Worm (Caenorhabditis elegans) whole organism, L4 larva: ENCODE data around the gene gpx-6.

ENCODE experiments used
- D1046.2 ChIP-seq: fragments of 200-800 bp; sonication (Bioruptor generic); IDR thresholded peaks from 2 replicates; pipeline ENCODE4 v1.3.6; 2022; ENCODE audit warnings: missing genetic modification characterization, missing compliant biosample characterization
- F26F4.8 ChIP-seq: fragments of 200-800 bp; sonication (Bioruptor generic); conservative IDR thresholded peaks from 2 replicates; pipeline ENCODE4 v1.3.6; 2022; ENCODE audit warnings: missing genetic modification characterization, missing compliant biosample characterization
- F44E2.7 ChIP-seq: fragments of 200-800 bp; sonication (Bioruptor generic); IDR thresholded peaks from 2 replicates; pipeline ENCODE4 v2.1.2; 2022; ENCODE audit warnings: missing genetic modification characterization, missing compliant biosample characterization
- T26A8.4 ChIP-seq: fragments of 200-800 bp; sonication (Bioruptor generic); IDR thresholded peaks from 2 replicates; pipeline ENCODE4 v1.3.6; 2022; ENCODE audit warnings: missing genetic modification characterization, missing compliant biosample characterization
- Y105C5A.15 ChIP-seq: fragments of 200-800 bp; sonication (Bioruptor generic); IDR thresholded peaks from 2 replicates; pipeline ENCODE4 v1.3.6; 2022; ENCODE audit warnings: missing genetic modification characterization, missing compliant biosample characterization
- aha-1 ChIP-seq: fragments of 150-350 bp; peaks from one replicate; lab custom pipeline; 2014; ENCODE audit warnings: missing biosample characterization, missing genetic modification characterization
- ama-1 ChIP-seq: fragments of 150-350 bp; optimal IDR thresholded peaks from 2 replicates; lab custom pipeline; 2014; ENCODE audit warnings: inconsistent platforms, mixed read lengths
- arid-1 ChIP-seq: fragments of 200-800 bp; sonication (Bioruptor generic); conservative IDR thresholded peaks from 2 replicates; pipeline ENCODE4 v1.3.6; 2022; ENCODE audit warnings: missing genetic modification reagents, missing genetic modification characterization, missing compliant biosample characterization
- ceh-20 ChIP-seq: fragments of 200-800 bp; sonication (Bioruptor generic); IDR thresholded peaks from 2 replicates; pipeline ENCODE4 v1.3.6; 2022; ENCODE audit warnings: missing genetic modification reagents, missing genetic modification characterization, missing compliant biosample characterization
- ceh-28 ChIP-seq: fragments of 150-350 bp; optimal IDR thresholded peaks from 2 replicates; lab custom pipeline; 2014; ENCODE audit warnings: missing biosample characterization, missing genetic modification reagents, missing genetic modification characterization
- ceh-32 ChIP-seq: sonication (generic microtip); optimal IDR thresholded peaks from 2 replicates; lab custom pipeline; 2016; ENCODE audit warnings: mild to moderate bottlenecking, missing genetic modification characterization, missing compliant biosample characterization; ENCODE audit not compliant: poor library complexity
- ceh-62 ChIP-seq: sonication (generic microtip); optimal IDR thresholded peaks from 2 replicates; lab custom pipeline; 2017; ENCODE audit warnings: missing biosample characterization, missing genetic modification characterization
- ces-1 ChIP-seq: fragments of 150-350 bp; sonication (generic microtip); optimal IDR thresholded peaks from 4 replicates; lab custom pipeline; 2014; ENCODE audit warnings: missing biosample characterization, missing genetic modification reagents, missing genetic modification characterization
- daf-8 ChIP-seq: fragments of 200-800 bp; sonication (Bioruptor generic); IDR thresholded peaks from 2 replicates; pipeline ENCODE4 v1.3.6; 2022; ENCODE audit warnings: missing genetic modification characterization, missing compliant biosample characterization
- dmd-6 ChIP-seq: fragments of 200-800 bp; sonication (Bioruptor generic); IDR thresholded peaks from 2 replicates; pipeline ENCODE4 v1.3.6; 2022; ENCODE audit warnings: missing genetic modification reagents, missing genetic modification characterization, missing compliant biosample characterization
- dmd-9 ChIP-seq: fragments of 200-800 bp; sonication (Bioruptor generic); IDR thresholded peaks from 2 replicates; pipeline ENCODE4 v1.3.6; 2022; ENCODE audit warnings: missing genetic modification reagents, missing genetic modification characterization, missing compliant biosample characterization
- dve-1 ChIP-seq: sonication (generic microtip); optimal IDR thresholded peaks from 2 replicates; lab custom pipeline; 2017; ENCODE audit warnings: antibody characterized with exemption, mild to moderate bottlenecking, missing genetic modification characterization, missing compliant biosample characterization; ENCODE audit not compliant: insufficient read depth
- fos-1 ChIP-seq: fragments of 150-350 bp; optimal IDR thresholded peaks from 2 replicates; lab custom pipeline; 2014; ENCODE audit warnings: missing biosample characterization, missing genetic modification characterization
- hlh-11 ChIP-seq: fragments of 200-800 bp; sonication (Bioruptor generic); optimal IDR thresholded peaks from 2 replicates; lab custom pipeline; 2018; ENCODE audit warnings: mild to moderate bottlenecking, missing genetic modification characterization, missing compliant biosample characterization
- hlh-30 ChIP-seq: sonication (generic microtip); optimal IDR thresholded peaks from 2 replicates; lab custom pipeline; 2017; ENCODE audit warnings: antibody characterized with exemption, mild to moderate bottlenecking, missing genetic modification characterization, missing compliant biosample characterization; ENCODE audit not compliant: insufficient read depth
- jun-1 ChIP-seq: fragments of 150-350 bp; optimal IDR thresholded peaks from 2 replicates; lab custom pipeline; 2014; ENCODE audit warnings: missing biosample characterization, missing genetic modification reagents, missing genetic modification characterization
- lin-1 ChIP-seq: fragments of 200-800 bp; sonication (Bioruptor generic); IDR thresholded peaks from 2 replicates; pipeline ENCODE4 v1.3.6; 2022; ENCODE audit warnings: missing genetic modification reagents, missing genetic modification characterization, missing compliant biosample characterization
- lin-15B ChIP-seq: fragments of 150-350 bp; sonication (generic microtip); optimal IDR thresholded peaks from 3 replicates; lab custom pipeline; 2014; ENCODE audit warnings: missing biosample characterization, missing genetic modification characterization
- lin-38 ChIP-seq: fragments of 200-800 bp; sonication (Bioruptor generic); IDR thresholded peaks from 2 replicates; pipeline ENCODE4 v1.3.6; 2022; ENCODE audit warnings: missing genetic modification reagents, missing genetic modification characterization, missing compliant biosample characterization
- mdl-1 ChIP-seq, 2 experiments: fragments of 150-350 bp in 1 of 2; sonication (generic microtip) in 1 of 2; optimal IDR thresholded peaks; 2 replicates each; lab custom pipeline; 2014 to 2017; ENCODE audit warnings: missing biosample characterization in 2 of 2, missing genetic modification characterization in 2 of 2
- mdt-29 ChIP-seq: fragments of 200-800 bp; sonication (Bioruptor generic); IDR thresholded peaks from 2 replicates; pipeline ENCODE4 v1.3.6; 2022; ENCODE audit warnings: missing genetic modification reagents, missing genetic modification characterization, missing compliant biosample characterization
- mep-1 ChIP-seq: fragments of 150-350 bp; sonication (generic microtip); optimal IDR thresholded peaks from 3 replicates; lab custom pipeline; 2014; ENCODE audit warnings: missing biosample characterization, missing genetic modification characterization
- mes-2 ChIP-seq: sonication (generic microtip); optimal IDR thresholded peaks from 2 replicates; lab custom pipeline; 2016; ENCODE audit warnings: missing genotype, mild to moderate bottlenecking, missing genetic modification characterization, missing compliant biosample characterization; ENCODE audit not compliant: poor library complexity, severe bottlenecking
- mxl-3 ChIP-seq: fragments of 200-800 bp; sonication (Bioruptor generic); optimal IDR thresholded peaks from 2 replicates; lab custom pipeline; 2018; ENCODE audit warnings: mild to moderate bottlenecking, missing genetic modification characterization, missing compliant biosample characterization
- nhr-102 ChIP-seq: sonication (generic microtip); optimal IDR thresholded peaks from 2 replicates; lab custom pipeline; 2016; ENCODE audit warnings: mild to moderate bottlenecking, missing genetic modification characterization, moderate library complexity, missing compliant biosample characterization
- nhr-11 ChIP-seq: fragments of 150-350 bp; optimal IDR thresholded peaks from 2 replicates; lab custom pipeline; 2014; ENCODE audit warnings: missing biosample characterization, missing genetic modification characterization
- nhr-111 ChIP-seq: fragments of 200-800 bp; sonication (Bioruptor generic); optimal IDR thresholded peaks from 2 replicates; lab custom pipeline; 2018; ENCODE audit warnings: mild to moderate bottlenecking, missing genetic modification characterization, missing compliant biosample characterization
- nhr-28 ChIP-seq: fragments of 150-350 bp; optimal IDR thresholded peaks from 2 replicates; lab custom pipeline; 2014; ENCODE audit warnings: missing biosample characterization, missing genetic modification characterization
- nhr-41 ChIP-seq: fragments of 200-800 bp; sonication (Bioruptor generic); IDR thresholded peaks from 2 replicates; pipeline ENCODE4 v1.3.6; 2022; ENCODE audit warnings: missing genetic modification reagents, missing genetic modification characterization, missing compliant biosample characterization
- nhr-42 ChIP-seq: fragments of 200-800 bp; sonication (Bioruptor generic); IDR thresholded peaks from 2 replicates; pipeline ENCODE4 v1.3.6; 2022; ENCODE audit warnings: missing genetic modification characterization, missing compliant biosample characterization
- nhr-48 ChIP-seq: sonication (generic microtip); optimal IDR thresholded peaks from 2 replicates; lab custom pipeline; 2016; ENCODE audit warnings: mild to moderate bottlenecking, missing genetic modification characterization, missing compliant biosample characterization
- nhr-77 ChIP-seq: fragments of 150-350 bp; optimal IDR thresholded peaks from 2 replicates; lab custom pipeline; 2014; ENCODE audit warnings: missing biosample characterization, missing genetic modification characterization
- pha-4 ChIP-seq, 2 experiments: fragments of 150-350 bp in 1 of 2; fragments of 200-800 bp in 1 of 2; sonication (Bioruptor generic) in 1 of 2; IDR thresholded peaks in 1 of 2; optimal IDR thresholded peaks in 1 of 2; 2 replicates each; pipeline versions ENCODE4 v1.3.6 to Lab custom; 2014 to 2022; ENCODE audit warnings: missing genetic modification characterization in 2 of 2, missing genetic modification reagents in 2 of 2, missing biosample characterization in 1 of 2, missing compliant biosample characterization in 1 of 2
- pqm-1 ChIP-seq: sonication (generic microtip); optimal IDR thresholded peaks from 2 replicates; lab custom pipeline; 2017; ENCODE audit warnings: missing biosample characterization, missing genetic modification characterization
- rbr-2 ChIP-seq: sonication (generic microtip); optimal IDR thresholded peaks from 2 replicates; lab custom pipeline; 2016; ENCODE audit warnings: missing genotype, missing genetic modification characterization, missing compliant biosample characterization
- saeg-2 ChIP-seq: fragments of 200-800 bp; sonication (Bioruptor generic); IDR thresholded peaks from 2 replicates; pipeline ENCODE4 v1.3.6; 2022; ENCODE audit warnings: missing genetic modification reagents, missing genetic modification characterization, missing compliant biosample characterization
- snpc-1.2 ChIP-seq: fragments of 200-800 bp; sonication (Bioruptor generic); IDR thresholded peaks from 2 replicates; pipeline ENCODE4 v1.3.6; 2022; ENCODE audit warnings: missing genetic modification reagents, missing genetic modification characterization, missing compliant biosample characterization
- spr-1 ChIP-seq: sonication (generic microtip); optimal IDR thresholded peaks from 2 replicates; lab custom pipeline; 2016; ENCODE audit warnings: mild to moderate bottlenecking, missing genetic modification characterization, missing compliant biosample characterization
- spr-3 ChIP-seq: fragments of 200-800 bp; sonication (Bioruptor generic); optimal IDR thresholded peaks from 2 replicates; lab custom pipeline; 2018; ENCODE audit warnings: mild to moderate bottlenecking, missing genetic modification characterization, missing compliant biosample characterization
- unc-39 ChIP-seq: sonication (generic microtip); optimal IDR thresholded peaks from 2 replicates; lab custom pipeline; 2017; ENCODE audit warnings: missing biosample characterization, missing genetic modification characterization
- unc-62 ChIP-seq, 3 experiments: fragments of 150-350 bp in 1 of 3; sonication (generic microtip); optimal IDR thresholded peaks in 2 of 3; peaks in 1 of 3; 1 replicate in 1 of 3; 2 replicates in 2 of 3; lab custom pipeline; 2014 to 2017; ENCODE audit warnings: missing biosample characterization in 3 of 3, missing genetic modification characterization in 3 of 3, missing genetic modification reagents in 3 of 3, missing genotype in 1 of 3
- zag-1 ChIP-seq: fragments of 150-350 bp; optimal IDR thresholded peaks from 2 replicates; lab custom pipeline; 2014; ENCODE audit warnings: missing biosample characterization, missing genetic modification characterization
- zfp-2 ChIP-seq: sonication (generic microtip); optimal IDR thresholded peaks from 2 replicates; lab custom pipeline; 2016; ENCODE audit warnings: mild to moderate bottlenecking, missing genetic modification characterization, missing compliant biosample characterization
- zip-2 ChIP-seq: fragments of 150-350 bp; optimal IDR thresholded peaks from 2 replicates; lab custom pipeline; 2014; ENCODE audit warnings: missing biosample characterization, missing genetic modification characterization
- ztf-11 ChIP-seq: fragments of 150-350 bp; optimal IDR thresholded peaks from 2 replicates; lab custom pipeline; 2014; ENCODE audit warnings: missing biosample characterization, missing genetic modification characterization

The gpx-6 gene

ce11 chrIV:8247341-8247740 is 25.3 kb downstream of the gpx-6 start:
- TF ChIP-seq ceh-28 (tag; lab: Kevin White, UChicago) (no peak), aha-1 (peak; percentile 31), ztf-11 (no peak)

ce11 chrIV:8251346-8251745 is 29.3 kb downstream of the gpx-6 start:
- TF ChIP-seq mes-2 (tag; lab: Kevin White, UChicago) = no peak
- TF ChIP-seq mep-1 = peak; percentile 26
- TF ChIP-seq rbr-2 (tag; lab: Kevin White, UChicago) = no peak
- no peak for TF ChIP-seq nhr-42
- TF ChIP-seq zfp-2 (tag; lab: Kevin White, UChicago) = no peak
- no peak for TF ChIP-seq mdt-29 (GFP tag; lab: Robert Waterston, UW)
- TF ChIP-seq hlh-11 (tag; lab: Kevin White, UChicago) = peak; percentile 21
- TF ChIP-seq Y105C5A.15 = no peak
- no peak for TF ChIP-seq aha-1
- no peak for TF ChIP-seq D1046.2
- TF ChIP-seq nhr-48 (tag; lab: Kevin White, UChicago) = no peak
- peak; percentile 75 for TF ChIP-seq dmd-6 (GFP tag; lab: Robert Waterston, UW)
- TF ChIP-seq lin-1 (GFP tag; lab: Robert Waterston, UW) = no peak
- no peak for TF ChIP-seq unc-62 (GFP tag; optimal IDR thresholded peaks at IDR 0.05 in 1 of 2; lab: Kevin White, UChicago)
- TF ChIP-seq unc-62 (tag; optimal IDR thresholded peaks at IDR 0.05; lab: Kevin White, UChicago) = no peak
- TF ChIP-seq zag-1 (tag; lab: Kevin White, UChicago) = no peak
- TF ChIP-seq lin-38 = no peak
- peak; percentile 6 for TF ChIP-seq nhr-77 (tag; lab: Kevin White, UChicago)
- no peak for TF ChIP-seq jun-1 (tag; lab: Kevin White, UChicago)
- TF ChIP-seq dve-1 (tag; lab: Kevin White, UChicago) = peak; percentile 69
- TF ChIP-seq saeg-2 = no peak
- TF ChIP-seq pha-4 (GFP tag; IDR thresholded peaks at IDR 0.05; lab: Robert Waterston, UW) = no peak
- no peak for TF ChIP-seq pha-4 (tag; optimal IDR thresholded peaks at IDR 0.05; lab: Kevin White, UChicago)
- TF ChIP-seq spr-3 (GFP tag; lab: Kevin White, UChicago) = no peak
- no peak for TF ChIP-seq unc-39 (tag; lab: Kevin White, UChicago)
- no peak for TF ChIP-seq nhr-102 (tag; lab: Kevin White, UChicago)
- TF ChIP-seq arid-1 (GFP tag; lab: Robert Waterston, UW) = no peak
- no peak for TF ChIP-seq nhr-41 (GFP tag; lab: Robert Waterston, UW)
- no peak for TF ChIP-seq ces-1 (GFP tag; lab: Kevin White, UChicago)
- TF ChIP-seq mdl-1 (tag; optimal IDR thresholded peaks at IDR 0.05; lab: Kevin White, UChicago) = peak in 1 of 2 experiments; percentile 45
- no peak for TF ChIP-seq snpc-1.2 (GFP tag; lab: Robert Waterston, UW)
- TF ChIP-seq zip-2 (tag; lab: Kevin White, UChicago) = no peak
- peak; percentile 38 for TF ChIP-seq nhr-28
- no peak for TF ChIP-seq nhr-111 (GFP tag; lab: Kevin White, UChicago)
- peak; percentile 29 for TF ChIP-seq pqm-1 (tag; lab: Kevin White, UChicago)
- TF ChIP-seq F26F4.8 (GFP tag; lab: Robert Waterston, UW) = no peak
- no peak for TF ChIP-seq ama-1 (lab: Kevin White, UChicago)
- no peak for TF ChIP-seq hlh-30 (tag; lab: Kevin White, UChicago)
- TF ChIP-seq fos-1 (tag; lab: Kevin White, UChicago) = no peak
- TF ChIP-seq mxl-3 (GFP tag; lab: Kevin White, UChicago) = no peak
- no peak for TF ChIP-seq ceh-32 (tag; lab: Kevin White, UChicago)
- no peak for TF ChIP-seq T26A8.4 (GFP tag; lab: Robert Waterston, UW)
- no peak for TF ChIP-seq dmd-9
- no peak for TF ChIP-seq ceh-62 (tag; lab: Kevin White, UChicago)
- TF ChIP-seq F44E2.7 (GFP tag; lab: Robert Waterston, UW) = no peak
- no peak for TF ChIP-seq daf-8
- no peak for TF ChIP-seq spr-1
- TF ChIP-seq lin-15B (tag; lab: Kevin White, UChicago) = no peak
- TF ChIP-seq nhr-11 (tag; lab: Kevin White, UChicago) = no peak
- TF ChIP-seq ceh-20 (GFP tag; lab: Robert Waterston, UW) = no peak
